Worm (Caenorhabditis elegans): ENCODE measurements around the gene efl-3.

DNA sequence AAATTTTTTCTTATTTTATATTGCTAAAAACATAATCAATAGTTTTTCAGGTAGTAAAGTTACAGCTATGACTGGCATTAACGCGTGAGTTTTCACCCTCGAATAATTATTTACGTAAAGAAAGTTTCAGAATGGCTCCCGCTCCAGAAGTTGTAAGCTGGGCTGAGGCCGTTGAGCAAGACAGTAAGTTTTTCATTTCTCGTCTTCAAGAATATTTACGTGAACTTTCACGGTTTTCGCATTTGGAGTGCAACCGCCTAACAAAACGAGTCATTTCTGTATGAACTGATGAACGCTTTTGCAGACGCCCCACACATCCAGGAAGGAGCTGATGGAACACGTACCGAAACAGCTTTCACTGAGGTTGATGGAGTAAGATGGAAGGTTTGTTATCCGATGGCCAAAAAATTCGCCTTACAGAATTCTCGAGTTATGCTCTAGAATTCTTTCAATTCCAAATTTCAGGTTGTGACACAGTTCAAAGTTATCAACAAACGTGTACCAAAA is 30.3 kb downstream of the efl-3 start, which contains the start of gene eif-3.G:
- TF ChIP-seq unc-62 (GFP tag; optimal IDR thresholded peaks at IDR 0.05) (no peak), lsy-27 (tag; optimal IDR thresholded peaks at IDR 0.05; ENCODE audit: borderline replicate concordance, insufficient read depth) (no peak), dpl-1 (GFP tag; optimal IDR thresholded peaks at IDR 0.05) (no peak)
